Worm (Caenorhabditis elegans) whole organism, mixed stage, embryonic: ENCODE results near the gene nhr-44.

Experiments
- M03D4.4 ChIP-seq: sonication (generic microtip); optimal IDR thresholded peaks from 2 replicates; lab custom pipeline; 2017; ENCODE audit warnings: mild to moderate bottlenecking, missing genetic modification characterization, missing compliant biosample characterization
- bed-3 ChIP-seq: fragments of 200-800 bp; sonication (Bioruptor generic); optimal IDR thresholded peaks from 3 replicates; lab custom pipeline; 2018; ENCODE audit warnings: mild to moderate bottlenecking, missing genetic modification characterization, moderate library complexity, missing compliant biosample characterization
- blmp-1 ChIP-seq: fragments of 150-350 bp; optimal IDR thresholded peaks from 2 replicates; lab custom pipeline; 2014; ENCODE audit warnings: missing biosample characterization, missing genetic modification characterization
- ceh-83 ChIP-seq: fragments of 200-800 bp; sonication (Bioruptor generic); optimal IDR thresholded peaks from 2 replicates; lab custom pipeline; 2018; ENCODE audit warnings: mild to moderate bottlenecking, missing genetic modification characterization, missing compliant biosample characterization
- ces-1 ChIP-seq: fragments of 150-350 bp; optimal IDR thresholded peaks from 2 replicates; lab custom pipeline; 2014; ENCODE audit warnings: missing biosample characterization, missing genetic modification reagents, missing genetic modification characterization
- cnd-1 ChIP-seq: fragments of 200-800 bp; sonication (Bioruptor generic); optimal IDR thresholded peaks from 2 replicates; lab custom pipeline; 2018; ENCODE audit warnings: mild to moderate bottlenecking, missing genetic modification characterization, missing compliant biosample characterization
- elt-1 ChIP-seq: sonication (generic microtip); optimal IDR thresholded peaks from 2 replicates; lab custom pipeline; 2017; ENCODE audit warnings: missing genetic modification characterization, mild to moderate bottlenecking, missing compliant biosample characterization, antibody characterized with exemption, moderate library complexity, borderline replicate concordance; ENCODE audit not compliant: insufficient read depth
- elt-3 ChIP-seq: fragments of 150-350 bp; optimal IDR thresholded peaks from 2 replicates; lab custom pipeline; 2014; ENCODE audit warnings: missing biosample characterization, missing genetic modification characterization
- flh-1 ChIP-seq: fragments of 200-800 bp; sonication (Bioruptor generic); optimal IDR thresholded peaks from 2 replicates; lab custom pipeline; 2018; ENCODE audit warnings: mild to moderate bottlenecking, missing genetic modification characterization, moderate library complexity, missing compliant biosample characterization
- ham-2 ChIP-seq: fragments of 200-800 bp; sonication (Bioruptor generic); optimal IDR thresholded peaks from 2 replicates; lab custom pipeline; 2018; ENCODE audit warnings: mild to moderate bottlenecking, missing genetic modification characterization, missing compliant biosample characterization
- lin-13 ChIP-seq: fragments of 150-350 bp; optimal IDR thresholded peaks from 2 replicates; lab custom pipeline; 2014; ENCODE audit warnings: missing biosample characterization, missing genetic modification characterization
- lsy-2 ChIP-seq: fragments of 150-350 bp; optimal IDR thresholded peaks from 2 replicates; lab custom pipeline; 2014; ENCODE audit warnings: missing biosample characterization, missing genetic modification characterization
- mab-5 ChIP-seq: fragments of 150-350 bp; optimal IDR thresholded peaks from 2 replicates; lab custom pipeline; 2014; ENCODE audit warnings: missing biosample characterization, missing genetic modification characterization
- mep-1 ChIP-seq: fragments of 150-350 bp; optimal IDR thresholded peaks from 2 replicates; lab custom pipeline; 2017; ENCODE audit warnings: missing biosample characterization, missing genetic modification reagents, missing genetic modification characterization, inconsistent platforms
- mls-2 ChIP-seq: sonication (generic microtip); optimal IDR thresholded peaks from 2 replicates; lab custom pipeline; 2016; ENCODE audit warnings: mild to moderate bottlenecking, missing genetic modification characterization, moderate library complexity, missing compliant biosample characterization
- nhr-12 ChIP-seq: fragments of 150-350 bp; optimal IDR thresholded peaks from 2 replicates; lab custom pipeline; 2014; ENCODE audit warnings: missing biosample characterization, missing genetic modification characterization
- nhr-2 ChIP-seq: fragments of 150-350 bp; optimal IDR thresholded peaks from 2 replicates; lab custom pipeline; 2014; ENCODE audit warnings: missing biosample characterization, missing genetic modification characterization
- nhr-237 ChIP-seq: fragments of 150-350 bp; optimal IDR thresholded peaks from 2 replicates; lab custom pipeline; 2014; ENCODE audit warnings: missing biosample characterization, missing genetic modification characterization
- nhr-28 ChIP-seq: fragments of 150-350 bp; optimal IDR thresholded peaks from 2 replicates; lab custom pipeline; 2014; ENCODE audit warnings: missing biosample characterization, missing genetic modification characterization
- nhr-76 ChIP-seq: sonication (generic microtip); optimal IDR thresholded peaks from 2 replicates; lab custom pipeline; 2017; ENCODE audit warnings: missing biosample characterization, missing genetic modification characterization
- pha-4 ChIP-seq: fragments of 150-350 bp; optimal IDR thresholded peaks from 2 replicates; lab custom pipeline; 2018; ENCODE audit warnings: missing biosample characterization, missing genetic modification reagents, missing genetic modification characterization
- sptf-1 ChIP-seq: sonication (generic microtip); optimal IDR thresholded peaks from 2 replicates; lab custom pipeline; 2017; ENCODE audit warnings: mild to moderate bottlenecking, missing genetic modification characterization, moderate library complexity, missing compliant biosample characterization
- tbx-8 ChIP-seq: fragments of 200-800 bp; sonication (Bioruptor generic); optimal IDR thresholded peaks from 2 replicates; lab custom pipeline; 2018; ENCODE audit warnings: mild to moderate bottlenecking, missing genetic modification characterization, moderate library complexity, missing compliant biosample characterization
- unc-39 ChIP-seq: fragments of 150-350 bp; optimal IDR thresholded peaks from 2 replicates; lab custom pipeline; 2014; ENCODE audit warnings: missing biosample characterization, missing genetic modification characterization
- unc-62 ChIP-seq: fragments of 150-350 bp; optimal IDR thresholded peaks from 2 replicates; lab custom pipeline; 2014; ENCODE audit warnings: missing biosample characterization, missing genetic modification reagents, missing genetic modification characterization
- zip-8 ChIP-seq: fragments of 150-350 bp; optimal IDR thresholded peaks from 2 replicates; lab custom pipeline; 2014; ENCODE audit warnings: missing biosample characterization, missing genetic modification characterization
- ztf-11 ChIP-seq: fragments of 150-350 bp; optimal IDR thresholded peaks from 2 replicates; lab custom pipeline; 2014; ENCODE audit warnings: missing biosample characterization, missing genetic modification characterization

The nhr-44 gene

DNA sequence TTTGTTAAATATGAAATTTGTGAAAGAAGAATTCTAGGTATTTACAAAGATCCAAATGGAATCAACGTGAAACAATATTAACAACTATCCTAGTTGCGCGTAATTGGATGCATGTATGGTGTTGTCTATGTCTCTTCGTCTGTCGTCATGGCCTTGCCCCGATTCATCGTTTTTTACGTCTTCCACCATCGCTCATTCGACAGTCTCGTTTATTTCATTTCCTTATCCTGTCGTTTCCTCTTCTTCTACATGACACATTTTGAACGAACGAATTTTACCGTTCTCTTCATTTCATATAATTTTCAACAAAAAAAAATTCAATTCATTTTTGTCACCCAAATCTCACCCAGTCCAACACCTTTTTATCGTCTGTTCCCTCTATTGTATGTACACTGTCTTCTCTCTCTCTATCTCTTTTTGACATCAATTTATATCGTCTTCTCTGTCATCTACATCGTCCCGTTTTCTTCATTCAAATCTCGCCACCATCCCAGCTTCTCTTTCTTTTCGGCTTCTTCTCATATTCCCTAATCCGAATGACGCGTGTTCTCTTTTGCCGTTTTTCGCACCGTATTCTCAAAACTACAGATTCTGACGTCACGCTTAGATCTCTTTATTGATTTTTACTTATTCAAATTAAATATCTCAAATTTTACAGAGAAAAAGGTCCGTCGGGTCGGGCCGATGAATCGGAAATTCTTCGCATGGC is 7.4 kb downstream of the nhr-44 start, which contains the start of gene ttc-17:
Gene ttc-17, plus strand, starts transcription at position 659 of the 709 bp plus-strand sequence.
- TF ChIP-seq pha-4 (no peak), lsy-2 (tag; lab: Kevin White, UChicago) (no peak), elt-1 (no peak), ham-2 (GFP tag; lab: Kevin White, UChicago) (peak; percentile 17), bed-3 (no peak), nhr-2 (no peak), nhr-237 (tag; lab: Kevin White, UChicago) (no peak), mab-5 (no peak), elt-3 (tag; lab: Kevin White, UChicago) (no peak), ces-1 (GFP tag; lab: Kevin White, UChicago) (peak; percentile 34)

DNA sequence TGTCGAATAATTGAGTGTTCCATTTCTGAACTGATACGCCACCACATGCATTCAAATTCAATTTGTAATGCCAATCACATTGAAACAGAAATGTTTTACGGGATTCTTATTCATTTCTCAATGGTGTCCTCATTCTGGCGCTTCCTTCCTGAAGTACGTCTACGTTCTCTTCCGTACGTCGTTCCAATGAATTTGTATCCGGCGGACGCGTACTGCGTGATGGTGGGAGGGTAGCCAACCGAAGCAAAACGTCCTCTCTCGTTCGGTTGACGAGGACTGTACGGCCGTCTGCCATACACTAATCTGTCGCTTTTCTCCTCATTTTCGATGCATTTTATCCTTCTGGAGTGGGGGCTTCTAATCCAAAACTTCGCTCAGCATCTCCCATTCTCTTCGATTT is 14.0 kb downstream of the nhr-44 start:
- TF ChIP-seq blmp-1 (no peak), pha-4 (no peak), unc-62 (GFP tag; lab: Kevin White, UChicago) (no peak), M03D4.4 (tag; lab: Kevin White, UChicago) (no peak), elt-3 (tag; lab: Kevin White, UChicago) (no peak)
- TF ChIP-seq, all 35 proteins: peak for 0

DNA sequence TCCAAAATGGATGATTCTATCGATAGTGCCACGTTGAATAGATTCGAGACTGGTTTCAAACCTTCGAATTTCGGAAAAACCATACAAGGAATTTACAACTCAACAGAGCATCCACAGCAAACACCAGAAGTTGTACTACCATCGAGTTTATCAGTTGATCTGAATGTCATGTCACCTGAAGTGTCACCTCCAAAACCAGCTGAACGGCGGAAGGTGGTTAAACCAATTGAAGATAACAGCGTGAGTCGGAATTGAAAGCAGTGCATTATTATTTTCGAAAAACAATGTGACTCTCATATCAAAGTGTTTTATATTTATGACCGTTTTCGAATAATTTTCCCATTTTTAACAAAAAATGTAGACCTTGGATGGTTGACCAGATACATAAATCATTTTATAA is 14.9 kb downstream of the nhr-44 start:
- TF ChIP-seq nhr-237 (tag; lab: Kevin White, UChicago), result no peak

DNA sequence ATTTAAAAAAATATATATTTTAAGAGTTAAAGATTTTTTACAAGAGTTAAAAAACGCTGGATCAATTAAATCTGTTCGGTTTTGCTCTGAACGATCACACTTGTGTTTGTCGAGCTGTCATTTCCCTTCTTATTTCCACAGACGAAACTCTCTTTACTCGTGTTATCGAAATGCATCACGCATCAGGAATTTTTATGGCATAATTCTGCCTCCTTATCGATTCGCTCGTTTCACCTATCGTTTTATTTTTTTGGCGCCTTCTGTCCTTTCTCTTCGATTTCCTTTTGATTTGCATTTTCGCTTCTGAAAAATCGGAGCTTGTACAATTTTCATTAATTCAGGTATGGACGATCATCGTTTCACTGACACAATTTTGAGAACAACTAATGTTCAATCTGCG is 15.5 kb downstream of the nhr-44 start:
- no peak for TF ChIP-seq bed-3
- TF ChIP-seq zip-8 (tag; lab: Kevin White, UChicago), result no peak
- no peak for TF ChIP-seq M03D4.4 (tag; lab: Kevin White, UChicago)
- no peak for TF ChIP-seq elt-3 (tag; lab: Kevin White, UChicago)
- TF ChIP-seq nhr-28 (tag; lab: Kevin White, UChicago), result no peak
- TF ChIP-seq ceh-83 (GFP tag; lab: Kevin White, UChicago), result no peak
- no peak for TF ChIP-seq mls-2
- TF ChIP-seq tbx-8, result no peak
- no peak for TF ChIP-seq sptf-1 (tag; lab: Kevin White, UChicago)
- TF ChIP-seq lin-13 (tag; lab: Kevin White, UChicago), result no peak
- TF ChIP-seq nhr-12, result no peak
- TF ChIP-seq nhr-76 (tag; lab: Kevin White, UChicago), result no peak
- no peak for TF ChIP-seq unc-62 (GFP tag; lab: Kevin White, UChicago)
- no peak for TF ChIP-seq cnd-1 (tag; lab: Kevin White, UChicago)
- TF ChIP-seq blmp-1, result no peak
- no peak for TF ChIP-seq ham-2 (GFP tag; lab: Kevin White, UChicago)
- no peak for TF ChIP-seq ztf-11
- TF ChIP-seq ces-1 (GFP tag; lab: Kevin White, UChicago), result no peak

DNA sequence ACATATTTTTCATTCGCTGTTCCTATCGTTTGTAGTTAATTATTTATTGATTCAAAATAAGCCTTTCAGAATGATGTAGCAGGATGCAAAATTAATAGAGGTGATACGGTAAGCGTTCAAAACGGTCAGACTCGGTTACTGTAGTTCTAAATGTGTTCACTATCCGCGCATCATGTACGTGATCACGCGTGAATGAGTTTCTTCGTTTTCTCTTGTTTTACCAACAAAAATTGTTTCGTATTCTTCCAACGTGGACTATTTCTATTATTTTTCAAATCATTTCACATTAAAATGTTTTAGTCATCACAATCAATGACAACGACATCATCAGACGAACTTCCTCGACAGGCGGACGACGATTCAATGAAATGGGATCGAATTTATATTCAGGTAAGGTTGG is 16.4 kb downstream of the nhr-44 start, which contains the start of gene gck-1:
Gene gck-1, plus strand, starts transcription at position 301 of the 400 bp plus-strand sequence.
- TF ChIP-seq nhr-2, result no peak
- no peak for TF ChIP-seq elt-3 (tag; lab: Kevin White, UChicago)
- no peak for TF ChIP-seq pha-4
- no peak for TF ChIP-seq zip-8 (tag; lab: Kevin White, UChicago)
- TF ChIP-seq sptf-1 (tag; lab: Kevin White, UChicago), result no peak
- no peak for TF ChIP-seq tbx-8
- TF ChIP-seq lin-13 (tag; lab: Kevin White, UChicago), result no peak
- TF ChIP-seq unc-39 (tag; lab: Kevin White, UChicago), result no peak
- TF ChIP-seq lsy-2 (tag; lab: Kevin White, UChicago), result no peak
- no peak for TF ChIP-seq mls-2
- TF ChIP-seq nhr-76 (tag; lab: Kevin White, UChicago), result no peak
- TF ChIP-seq mep-1, result no peak

DNA sequence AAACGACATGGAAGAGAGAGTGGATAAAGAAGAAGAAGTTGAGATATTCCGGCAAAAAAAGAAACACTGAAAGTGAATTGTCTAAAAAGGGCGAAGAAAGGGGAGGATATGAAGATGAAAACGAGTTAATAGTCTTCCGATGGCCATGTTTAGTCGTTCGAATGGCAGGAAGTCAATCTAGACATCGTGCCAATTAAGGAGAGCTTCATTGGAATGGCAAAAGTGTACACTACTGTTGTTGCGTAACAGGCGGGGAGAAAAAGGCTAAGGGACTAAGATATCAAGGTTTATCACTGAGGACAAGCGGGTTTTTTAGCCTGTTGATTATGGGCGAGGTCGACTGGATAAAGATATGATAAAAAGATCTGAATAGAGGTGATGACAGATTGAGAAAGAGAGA is 17.8 kb downstream of the nhr-44 start:
- TF ChIP-seq sptf-1 (tag; lab: Kevin White, UChicago), result no peak
- TF ChIP-seq bed-3, result no peak
- peak; percentile 6 for TF ChIP-seq zip-8 (tag; lab: Kevin White, UChicago)
- no peak for TF ChIP-seq flh-1 (GFP tag; lab: Kevin White, UChicago)

DNA sequence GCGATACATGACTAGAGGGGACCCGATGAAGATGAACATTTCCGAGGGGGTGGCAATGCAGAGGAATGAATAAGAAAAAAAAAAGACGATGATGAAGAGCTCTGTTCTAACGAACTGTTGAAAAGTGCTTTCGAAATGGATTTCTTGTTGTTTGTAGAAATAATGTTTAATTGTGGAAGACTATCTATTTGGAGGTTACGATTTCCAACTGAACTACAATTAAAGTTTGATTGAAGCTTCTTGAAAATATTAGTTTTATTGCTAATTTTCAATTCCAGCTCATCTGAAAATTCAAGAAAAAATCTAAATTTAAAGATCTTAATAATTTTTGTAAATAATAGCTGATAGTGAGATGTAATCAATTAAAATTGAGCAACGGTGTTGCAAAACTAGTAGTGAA is 19.4 kb downstream of the nhr-44 start:
- TF ChIP-seq ceh-83 (GFP tag; lab: Kevin White, UChicago), result no peak
